Worm (Caenorhabditis elegans) whole organism, L4 larva: ENCODE results near the gene drn-1.
A peak's percentile ranks its signal among the peaks of the same experiment; 100 is the strongest.

Experiments used
- F44E2.7 ChIP-seq: fragments of 200-800 bp; sonication (Bioruptor generic); IDR thresholded peaks from 2 replicates; pipeline ENCODE4 v2.1.2; 2022; ENCODE audit warnings: missing genetic modification characterization, missing compliant biosample characterization
- R02D3.7 ChIP-seq: fragments of 150-350 bp; sonication (generic microtip); optimal IDR thresholded peaks from 3 replicates; lab custom pipeline; 2014; ENCODE audit warnings: missing biosample characterization, missing genetic modification characterization
- T26A8.4 ChIP-seq: fragments of 200-800 bp; sonication (Bioruptor generic); IDR thresholded peaks from 2 replicates; pipeline ENCODE4 v1.3.6; 2022; ENCODE audit warnings: missing genetic modification characterization, missing compliant biosample characterization
- Y105C5A.15 ChIP-seq: fragments of 200-800 bp; sonication (Bioruptor generic); IDR thresholded peaks from 2 replicates; pipeline ENCODE4 v1.3.6; 2022; ENCODE audit warnings: missing genetic modification characterization, missing compliant biosample characterization
- ZK337.2 ChIP-seq: fragments of 200-800 bp; sonication (Bioruptor generic); IDR thresholded peaks from 2 replicates; pipeline ENCODE4 v1.3.6; 2022; ENCODE audit warnings: missing genetic modification reagents, missing genetic modification characterization, missing compliant biosample characterization
- ZK546.5 ChIP-seq, 2 experiments: sonication (generic microtip); optimal IDR thresholded peaks; 2 replicates each; lab custom pipeline; 2017; ENCODE audit warnings: missing biosample characterization in 2 of 2, missing genetic modification characterization in 2 of 2
- ceh-62 ChIP-seq: sonication (generic microtip); optimal IDR thresholded peaks from 2 replicates; lab custom pipeline; 2017; ENCODE audit warnings: missing biosample characterization, missing genetic modification characterization
- cey-2 ChIP-seq: sonication (generic microtip); optimal IDR thresholded peaks from 3 replicates; lab custom pipeline; 2017; ENCODE audit warnings: missing genetic modification characterization, mild to moderate bottlenecking, missing compliant biosample characterization, antibody characterized with exemption, borderline replicate concordance; ENCODE audit not compliant: insufficient read depth
- ctbp-1 ChIP-seq: fragments of 200-800 bp; sonication (Bioruptor generic); IDR thresholded peaks from 2 replicates; pipeline ENCODE4 v1.3.6; 2022; ENCODE audit warnings: missing genetic modification reagents, missing genetic modification characterization, missing compliant biosample characterization
- daf-12 ChIP-seq: fragments of 150-350 bp; optimal IDR thresholded peaks from 2 replicates; lab custom pipeline; 2014; ENCODE audit warnings: missing biosample characterization, missing genetic modification reagents, missing genetic modification characterization
- dmd-6 ChIP-seq: fragments of 200-800 bp; sonication (Bioruptor generic); IDR thresholded peaks from 2 replicates; pipeline ENCODE4 v1.3.6; 2022; ENCODE audit warnings: missing genetic modification reagents, missing genetic modification characterization, missing compliant biosample characterization
- dmd-8 ChIP-seq: fragments of 200-800 bp; sonication (Bioruptor generic); IDR thresholded peaks from 2 replicates; pipeline ENCODE4 v1.3.6; 2022; ENCODE audit warnings: missing genetic modification characterization, missing compliant biosample characterization
- dve-1 ChIP-seq: sonication (generic microtip); optimal IDR thresholded peaks from 2 replicates; lab custom pipeline; 2017; ENCODE audit warnings: antibody characterized with exemption, mild to moderate bottlenecking, missing genetic modification characterization, missing compliant biosample characterization; ENCODE audit not compliant: insufficient read depth
- egl-43 ChIP-seq: fragments of 200-800 bp; sonication (Bioruptor generic); IDR thresholded peaks from 2 replicates; pipeline ENCODE4 v1.3.6; 2022; ENCODE audit warnings: missing genetic modification reagents, missing genetic modification characterization, missing compliant biosample characterization
- gei-8 ChIP-seq: fragments of 200-800 bp; sonication (Bioruptor generic); optimal IDR thresholded peaks from 2 replicates; lab custom pipeline; 2018; ENCODE audit warnings: mild to moderate bottlenecking, missing genetic modification characterization, missing compliant biosample characterization
- lim-7 ChIP-seq: fragments of 200-800 bp; sonication (Bioruptor generic); IDR thresholded peaks from 2 replicates; pipeline ENCODE4 v1.3.6; 2022; ENCODE audit warnings: missing genetic modification characterization, missing compliant biosample characterization
- lin-1 ChIP-seq: fragments of 200-800 bp; sonication (Bioruptor generic); IDR thresholded peaks from 2 replicates; pipeline ENCODE4 v1.3.6; 2022; ENCODE audit warnings: missing genetic modification reagents, missing genetic modification characterization, missing compliant biosample characterization
- lin-13 ChIP-seq: fragments of 150-350 bp; optimal IDR thresholded peaks from 2 replicates; lab custom pipeline; 2014; ENCODE audit warnings: missing biosample characterization, missing genetic modification reagents, missing genetic modification characterization
- lin-29 ChIP-seq: fragments of 200-800 bp; sonication (Bioruptor generic); IDR thresholded peaks from 2 replicates; pipeline ENCODE4 v1.3.6; 2022; ENCODE audit warnings: missing genetic modification reagents, missing genetic modification characterization, missing compliant biosample characterization
- lin-38 ChIP-seq: fragments of 200-800 bp; sonication (Bioruptor generic); IDR thresholded peaks from 2 replicates; pipeline ENCODE4 v1.3.6; 2022; ENCODE audit warnings: missing genetic modification reagents, missing genetic modification characterization, missing compliant biosample characterization
- lir-3 ChIP-seq: sonication (generic microtip); optimal IDR thresholded peaks from 2 replicates; lab custom pipeline; 2016; ENCODE audit warnings: mild to moderate bottlenecking, missing genetic modification characterization, missing compliant biosample characterization
- mdl-1 ChIP-seq, 2 experiments: fragments of 150-350 bp in 1 of 2; sonication (generic microtip) in 1 of 2; optimal IDR thresholded peaks; 2 replicates each; lab custom pipeline; 2014 to 2017; ENCODE audit warnings: missing biosample characterization in 2 of 2, missing genetic modification characterization in 2 of 2
- mdt-29 ChIP-seq: fragments of 200-800 bp; sonication (Bioruptor generic); IDR thresholded peaks from 2 replicates; pipeline ENCODE4 v1.3.6; 2022; ENCODE audit warnings: missing genetic modification reagents, missing genetic modification characterization, missing compliant biosample characterization
- mep-1 ChIP-seq: fragments of 150-350 bp; sonication (generic microtip); optimal IDR thresholded peaks from 3 replicates; lab custom pipeline; 2014; ENCODE audit warnings: missing biosample characterization, missing genetic modification characterization
- mes-2 ChIP-seq: sonication (generic microtip); optimal IDR thresholded peaks from 2 replicates; lab custom pipeline; 2016; ENCODE audit warnings: missing genotype, mild to moderate bottlenecking, missing genetic modification characterization, missing compliant biosample characterization; ENCODE audit not compliant: poor library complexity, severe bottlenecking
- mxl-3 ChIP-seq: fragments of 200-800 bp; sonication (Bioruptor generic); optimal IDR thresholded peaks from 2 replicates; lab custom pipeline; 2018; ENCODE audit warnings: mild to moderate bottlenecking, missing genetic modification characterization, missing compliant biosample characterization
- nhr-102 ChIP-seq: sonication (generic microtip); optimal IDR thresholded peaks from 2 replicates; lab custom pipeline; 2016; ENCODE audit warnings: mild to moderate bottlenecking, missing genetic modification characterization, moderate library complexity, missing compliant biosample characterization
- nhr-11 ChIP-seq: fragments of 150-350 bp; optimal IDR thresholded peaks from 2 replicates; lab custom pipeline; 2014; ENCODE audit warnings: missing biosample characterization, missing genetic modification characterization
- nhr-111 ChIP-seq: fragments of 200-800 bp; sonication (Bioruptor generic); optimal IDR thresholded peaks from 2 replicates; lab custom pipeline; 2018; ENCODE audit warnings: mild to moderate bottlenecking, missing genetic modification characterization, missing compliant biosample characterization
- nhr-237 ChIP-seq: sonication (generic microtip); optimal IDR thresholded peaks from 2 replicates; lab custom pipeline; 2017; ENCODE audit warnings: missing biosample characterization, missing genetic modification characterization
- nhr-25 ChIP-seq: sonication (generic microtip); optimal IDR thresholded peaks from 2 replicates; lab custom pipeline; 2017; ENCODE audit warnings: missing genetic modification characterization, mild to moderate bottlenecking, missing compliant biosample characterization, antibody characterized with exemption, moderate library complexity, borderline replicate concordance; ENCODE audit not compliant: insufficient read depth
- nhr-42 ChIP-seq: fragments of 200-800 bp; sonication (Bioruptor generic); IDR thresholded peaks from 2 replicates; pipeline ENCODE4 v1.3.6; 2022; ENCODE audit warnings: missing genetic modification characterization, missing compliant biosample characterization
- nhr-48 ChIP-seq: sonication (generic microtip); optimal IDR thresholded peaks from 2 replicates; lab custom pipeline; 2016; ENCODE audit warnings: mild to moderate bottlenecking, missing genetic modification characterization, missing compliant biosample characterization
- nhr-76 ChIP-seq: fragments of 150-350 bp; optimal IDR thresholded peaks from 2 replicates; lab custom pipeline; 2014; ENCODE audit warnings: missing biosample characterization, missing genetic modification characterization
- pha-4 ChIP-seq, 2 experiments: fragments of 150-350 bp in 1 of 2; fragments of 200-800 bp in 1 of 2; sonication (Bioruptor generic) in 1 of 2; IDR thresholded peaks in 1 of 2; optimal IDR thresholded peaks in 1 of 2; 2 replicates each; pipeline versions ENCODE4 v1.3.6 to Lab custom; 2014 to 2022; ENCODE audit warnings: missing genetic modification characterization in 2 of 2, missing genetic modification reagents in 2 of 2, missing biosample characterization in 1 of 2, missing compliant biosample characterization in 1 of 2
- spr-1 ChIP-seq: sonication (generic microtip); optimal IDR thresholded peaks from 2 replicates; lab custom pipeline; 2016; ENCODE audit warnings: mild to moderate bottlenecking, missing genetic modification characterization, missing compliant biosample characterization
- tag-97 ChIP-seq: fragments of 200-800 bp; sonication (Bioruptor generic); IDR thresholded peaks from 2 replicates; pipeline ENCODE4 v1.3.6; 2022; ENCODE audit warnings: missing genetic modification characterization, missing compliant biosample characterization
- unc-130 ChIP-seq: sonication (generic microtip); optimal IDR thresholded peaks from 2 replicates; lab custom pipeline; 2016; ENCODE audit warnings: missing genetic modification reagents, missing genetic modification characterization, missing compliant biosample characterization
- unc-62 ChIP-seq, 3 experiments: fragments of 150-350 bp in 1 of 3; sonication (generic microtip); optimal IDR thresholded peaks in 2 of 3; peaks in 1 of 3; 1 replicate in 1 of 3; 2 replicates in 2 of 3; lab custom pipeline; 2014 to 2017; ENCODE audit warnings: missing biosample characterization in 3 of 3, missing genetic modification characterization in 3 of 3, missing genetic modification reagents in 3 of 3, missing genotype in 1 of 3
- vab-7 ChIP-seq: fragments of 200-800 bp; sonication (Bioruptor generic); IDR thresholded peaks from 2 replicates; pipeline ENCODE4 v1.3.6; 2022; ENCODE audit warnings: missing genetic modification reagents, missing genetic modification characterization, missing compliant biosample characterization
- zag-1 ChIP-seq: fragments of 150-350 bp; optimal IDR thresholded peaks from 2 replicates; lab custom pipeline; 2014; ENCODE audit warnings: missing biosample characterization, missing genetic modification characterization
- zfp-3 ChIP-seq: fragments of 200-800 bp; sonication (Bioruptor generic); conservative IDR thresholded peaks from 2 replicates; pipeline ENCODE4 v1.3.6; 2022; ENCODE audit warnings: missing genetic modification reagents, missing genetic modification characterization, missing compliant biosample characterization
- ztf-7 ChIP-seq: fragments of 150-350 bp; optimal IDR thresholded peaks from 2 replicates; lab custom pipeline; 2014; ENCODE audit warnings: missing biosample characterization, missing genetic modification characterization

drn-1 gene

ce11 chrII:5241560-5241959 is 30.1 kb downstream of the drn-1 start, which contains the start of gene T16D1.1:
T16D1.1 (minus strand) TSS chrII:5241660.
- TF ChIP-seq Y105C5A.15 (GFP tag; lab: Robert Waterston, UW) (no peak), nhr-111 (GFP tag; lab: Kevin White, UChicago) (no peak), lin-38 (GFP tag; lab: Robert Waterston, UW) (no peak), ZK546.5 (tag; optimal IDR thresholded peaks at IDR 0.05; lab: Kevin White, UChicago) (no peak), unc-130 (GFP tag; lab: Kevin White, UChicago) (no peak), tag-97 (GFP tag; lab: Robert Waterston, UW) (no peak), nhr-42 (GFP tag; lab: Robert Waterston, UW) (no peak)

DNA sequence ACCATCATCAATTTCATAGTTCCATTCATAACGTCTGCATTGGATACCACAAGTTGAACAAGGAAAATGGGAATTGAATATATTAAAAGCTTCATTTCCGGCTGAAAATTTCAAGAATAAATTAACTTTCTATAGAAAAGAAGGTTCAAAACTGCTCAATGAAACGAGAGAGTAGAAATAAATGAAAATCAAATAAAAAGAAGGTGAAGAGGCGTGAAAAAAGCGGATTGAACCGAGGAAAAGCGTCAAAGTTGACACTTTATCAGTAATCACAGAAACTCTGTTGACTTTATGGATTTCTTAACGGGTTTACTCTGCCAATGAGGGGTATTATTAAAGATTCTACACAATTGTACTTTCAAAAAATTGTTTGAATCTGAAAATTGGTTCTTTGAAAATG is 33.3 kb downstream of the drn-1 start, which contains the start of gene pho-4:
Gene pho-4, minus strand, starts transcription at position 101 of the 400 bp plus-strand sequence.
- TF ChIP-seq vab-7 (GFP tag; lab: Robert Waterston, UW) (no peak), nhr-102 (tag; lab: Kevin White, UChicago) (no peak), R02D3.7 (tag; lab: Kevin White, UChicago) (no peak), pha-4 (GFP tag; IDR thresholded peaks at IDR 0.05; lab: Robert Waterston, UW) (no peak), pha-4 (tag; optimal IDR thresholded peaks at IDR 0.05; lab: Kevin White, UChicago) (no peak), dmd-8 (GFP tag; lab: Robert Waterston, UW) (no peak), egl-43 (GFP tag; lab: Robert Waterston, UW) (no peak), lin-1 (GFP tag; lab: Robert Waterston, UW) (no peak), unc-62 (GFP tag; optimal IDR thresholded peaks at IDR 0.05 in 1 of 2; lab: Kevin White, UChicago) (no peak), unc-62 (tag; optimal IDR thresholded peaks at IDR 0.05; lab: Kevin White, UChicago) (no peak), lin-29 (GFP tag; lab: Robert Waterston, UW) (no peak), lin-13 (GFP tag; lab: Kevin White, UChicago) (no peak), mdt-29 (GFP tag; lab: Robert Waterston, UW) (no peak), tag-97 (GFP tag; lab: Robert Waterston, UW) (no peak), nhr-76 (tag; lab: Kevin White, UChicago) (no peak), zfp-3 (GFP tag; lab: Robert Waterston, UW) (no peak)

ce11 chrII:5237699-5238098 is 33.9 kb downstream of the drn-1 start:
- TF ChIP-seq cey-2 (tag; lab: Kevin White, UChicago) = no peak
- peak; percentile 53 for TF ChIP-seq dmd-6 (GFP tag; lab: Robert Waterston, UW)
- TF ChIP-seq gei-8 (GFP tag; lab: Kevin White, UChicago) = no peak
- TF ChIP-seq mep-1 (tag; lab: Kevin White, UChicago) = no peak
- TF ChIP-seq spr-1 = no peak
- no peak for TF ChIP-seq lir-3 (tag; lab: Kevin White, UChicago)
- TF ChIP-seq vab-7 (GFP tag; lab: Robert Waterston, UW) = 0 out of 2 replicates have a peak, but pooled peaks have one; percentile 53
- no peak for TF ChIP-seq mdt-29 (GFP tag; lab: Robert Waterston, UW)
- no peak for TF ChIP-seq ZK546.5 (tag; optimal IDR thresholded peaks at IDR 0.05; lab: Kevin White, UChicago)
- TF ChIP-seq egl-43 (GFP tag; lab: Robert Waterston, UW) = peak; percentile 72
- no peak for TF ChIP-seq mdl-1 (tag; optimal IDR thresholded peaks at IDR 0.05; lab: Kevin White, UChicago)
- no peak for TF ChIP-seq lin-1 (GFP tag; lab: Robert Waterston, UW)
- no peak for TF ChIP-seq nhr-48 (tag; lab: Kevin White, UChicago)
- peak; percentile 59 for TF ChIP-seq mes-2 (tag; lab: Kevin White, UChicago)
- no peak for TF ChIP-seq daf-12 (tag; lab: Kevin White, UChicago)
- peak; percentile 11 for TF ChIP-seq unc-130 (GFP tag; lab: Kevin White, UChicago)
- TF ChIP-seq ztf-7 (tag; lab: Kevin White, UChicago) = no peak
- TF ChIP-seq zag-1 (tag; lab: Kevin White, UChicago) = no peak
- peak in 1 of 2 experiments; percentile 66 for TF ChIP-seq unc-62 (GFP tag; optimal IDR thresholded peaks at IDR 0.05 in 1 of 2; lab: Kevin White, UChicago)
- no peak for TF ChIP-seq unc-62 (tag; optimal IDR thresholded peaks at IDR 0.05; lab: Kevin White, UChicago)
- TF ChIP-seq zfp-3 (GFP tag; lab: Robert Waterston, UW) = 0 out of 2 replicates have a peak, but pooled peaks have one; percentile 46
- no peak for TF ChIP-seq ZK337.2
- peak; percentile 1 for TF ChIP-seq mxl-3
- no peak for TF ChIP-seq lin-29 (GFP tag; lab: Robert Waterston, UW)
- no peak for TF ChIP-seq F44E2.7
- TF ChIP-seq T26A8.4 = peak; percentile 45; the same call in 1 of the 2 replicates
- peak; percentile 36 for TF ChIP-seq dve-1 (tag; lab: Kevin White, UChicago)
- TF ChIP-seq nhr-25 (tag; lab: Kevin White, UChicago) = no peak
- no peak for TF ChIP-seq nhr-237 (tag; lab: Kevin White, UChicago)
- no peak for TF ChIP-seq nhr-11 (tag; lab: Kevin White, UChicago)
- no peak for TF ChIP-seq lim-7 (GFP tag; lab: Robert Waterston, UW)
- peak; percentile 56; the same call in 1 of the 2 replicates for TF ChIP-seq pha-4 (GFP tag; IDR thresholded peaks at IDR 0.05; lab: Robert Waterston, UW)
- no peak for TF ChIP-seq pha-4 (tag; optimal IDR thresholded peaks at IDR 0.05; lab: Kevin White, UChicago)
- TF ChIP-seq ctbp-1 (GFP tag; lab: Robert Waterston, UW) = no peak
- TF ChIP-seq ceh-62 (tag; lab: Kevin White, UChicago) = no peak
